Fruit fly (Drosophila melanogaster): ENCODE measurements around the gene PH4alphaMP.

Gene PH4alphaMP

DNA sequence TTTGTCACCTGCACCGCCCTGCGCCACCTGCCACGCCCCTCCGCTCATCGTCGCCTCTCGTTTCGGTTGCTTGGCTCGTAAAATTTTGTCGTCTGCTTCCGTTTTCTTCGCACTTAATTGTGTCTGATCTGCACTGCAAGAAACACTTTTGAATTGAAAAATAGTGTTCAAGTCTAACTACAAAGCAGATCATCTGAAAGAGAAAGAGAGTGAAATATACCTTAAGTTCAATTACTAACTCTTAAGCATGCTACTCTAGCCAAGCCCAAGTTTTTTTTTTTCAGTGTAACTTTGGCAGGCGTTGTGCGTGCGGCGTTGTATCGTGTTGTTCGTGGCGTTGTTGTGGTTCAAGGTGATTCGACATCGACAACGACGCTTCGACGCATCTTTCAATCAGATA is 44.2 kb upstream of the PH4alphaMP start (continued):
- TF ChIP-seq croc (GFP tag; conservative IDR thresholded peaks at IDR 0.05) (peak; percentile 80), YL-1 (GFP tag; optimal IDR thresholded peaks at IDR 0.05) (peak; percentile 68), zfh2 (GFP tag; optimal IDR thresholded peaks at IDR 0.05) (peak; percentile 91), CG4820 (GFP tag; optimal IDR thresholded peaks at IDR 0.05) (peak; percentile 93), hbn (GFP tag; IDR thresholded peaks at IDR 0.05; ENCODE audit: partially characterized antibody) (no peak), Atf6 (GFP tag; IDR thresholded peaks at IDR 0.05) (peak; percentile 90), stwl (tag; optimal IDR thresholded peaks at IDR 0.05) (no peak), CG18619 (GFP tag; optimal IDR thresholded peaks at IDR 0.05) (peak; percentile 91), CG17568 (GFP tag; optimal IDR thresholded peaks at IDR 0.05) (peak; percentile 84), CG34224 (GFP tag; IDR thresholded peaks at IDR 0.05; ENCODE audit: partially characterized antibody) (no peak), CG2120 (GFP tag; optimal IDR thresholded peaks at IDR 0.05) (peak; percentile 95), CG12071 (GFP tag; optimal IDR thresholded peaks at IDR 0.05) (peak; percentile 92), crc (GFP tag; optimal IDR thresholded peaks at IDR 0.05) (peak; percentile 85), yki (optimal IDR thresholded peaks at IDR 0.05) (no peak), B-H1 (GFP tag; IDR thresholded peaks at IDR 0.05) (peak; percentile 91), CG34422 (GFP tag; IDR thresholded peaks at IDR 0.05) (peak; percentile 94), ftz-f1 (GFP tag; optimal IDR thresholded peaks at IDR 0.05) (peak; percentile 73), Dad (GFP tag; optimal IDR thresholded peaks at IDR 0.05) (peak; percentile 93), tio (GFP tag; optimal IDR thresholded peaks at IDR 0.05) (peak; percentile 87), CG12236 (GFP tag; optimal IDR thresholded peaks at IDR 0.05) (peak; percentile 87), vnd (GFP tag; IDR thresholded peaks at IDR 0.05; ENCODE audit: partially characterized antibody) (no peak), CG10462 (GFP tag; optimal IDR thresholded peaks at IDR 0.05) (peak; percentile 83), kah (GFP tag; optimal IDR thresholded peaks at IDR 0.05) (peak; percentile 79), Dll (GFP tag; IDR thresholded peaks at IDR 0.05; ENCODE audit: partially characterized antibody) (no peak), CG16813 (GFP tag; IDR thresholded peaks at IDR 0.05; ENCODE audit: partially characterized antibody) (no peak), D (optimal IDR thresholded peaks at IDR 0.05) (no peak), D (GFP tag; optimal IDR thresholded peaks at IDR 0.05) (peak; percentile 87), rib (GFP tag; IDR thresholded peaks at IDR 0.05) (peak; percentile 91), da (GFP tag; optimal IDR thresholded peaks at IDR 0.05) (peak; percentile 84), inv (GFP tag; IDR thresholded peaks at IDR 0.05; ENCODE audit: partially characterized antibody) (no peak), Pdp1 (GFP tag; optimal IDR thresholded peaks at IDR 0.05) (peak; percentile 93 to 94), CG4730 (GFP tag; IDR thresholded peaks at IDR 0.05) (peak; percentile 92), CG7357 (GFP tag; IDR thresholded peaks at IDR 0.05) (peak; percentile 84), Nf-YA (GFP tag; IDR thresholded peaks at IDR 0.05) (peak; percentile 84), Bgb (GFP tag; IDR thresholded peaks at IDR 0.05; ENCODE audit: partially characterized antibody) (no peak), Bteb2 (GFP tag; optimal IDR thresholded peaks at IDR 0.05) (peak; percentile 88), jumu (GFP tag; optimal IDR thresholded peaks at IDR 0.05) (peak; percentile 95), CG17912 (GFP tag; optimal IDR thresholded peaks at IDR 0.05) (peak; percentile 81), CG17361 (GFP tag; IDR thresholded peaks at IDR 0.05) (peak; percentile 84), tgo (GFP tag; IDR thresholded peaks at IDR 0.05) (peak; percentile 90), CG7963 (GFP tag; IDR thresholded peaks at IDR 0.05; ENCODE audit: partially characterized antibody) (no peak), chinmo (GFP tag; IDR thresholded peaks at IDR 0.05; ENCODE audit: partially characterized antibody) (no peak), MTF-1 (GFP tag; optimal IDR thresholded peaks at IDR 0.05; ENCODE audit: borderline replicate concordance) (peak; percentile 84), ems (GFP tag; optimal IDR thresholded peaks at IDR 0.05) (peak; percentile 94), fru (optimal IDR thresholded peaks at IDR 0.05) (no peak), al (GFP tag; IDR thresholded peaks at IDR 0.05) (peak; percentile 87), CG8944 (GFP tag; optimal IDR thresholded peaks at IDR 0.05) (peak; percentile 92), nerfin-2 (GFP tag; IDR thresholded peaks at IDR 0.05; ENCODE audit: partially characterized antibody) (no peak), dmrt99B (tag; optimal IDR thresholded peaks at IDR 0.05) (peak; percentile 94), CG4854 (GFP tag; optimal IDR thresholded peaks at IDR 0.05) (peak; percentile 87), PHDP (tag; optimal IDR thresholded peaks at IDR 0.05) (peak; percentile 93)
